Fruit fly (Drosophila melanogaster): ENCODE results near the gene CG5412.

The CG5412 gene

DNA sequence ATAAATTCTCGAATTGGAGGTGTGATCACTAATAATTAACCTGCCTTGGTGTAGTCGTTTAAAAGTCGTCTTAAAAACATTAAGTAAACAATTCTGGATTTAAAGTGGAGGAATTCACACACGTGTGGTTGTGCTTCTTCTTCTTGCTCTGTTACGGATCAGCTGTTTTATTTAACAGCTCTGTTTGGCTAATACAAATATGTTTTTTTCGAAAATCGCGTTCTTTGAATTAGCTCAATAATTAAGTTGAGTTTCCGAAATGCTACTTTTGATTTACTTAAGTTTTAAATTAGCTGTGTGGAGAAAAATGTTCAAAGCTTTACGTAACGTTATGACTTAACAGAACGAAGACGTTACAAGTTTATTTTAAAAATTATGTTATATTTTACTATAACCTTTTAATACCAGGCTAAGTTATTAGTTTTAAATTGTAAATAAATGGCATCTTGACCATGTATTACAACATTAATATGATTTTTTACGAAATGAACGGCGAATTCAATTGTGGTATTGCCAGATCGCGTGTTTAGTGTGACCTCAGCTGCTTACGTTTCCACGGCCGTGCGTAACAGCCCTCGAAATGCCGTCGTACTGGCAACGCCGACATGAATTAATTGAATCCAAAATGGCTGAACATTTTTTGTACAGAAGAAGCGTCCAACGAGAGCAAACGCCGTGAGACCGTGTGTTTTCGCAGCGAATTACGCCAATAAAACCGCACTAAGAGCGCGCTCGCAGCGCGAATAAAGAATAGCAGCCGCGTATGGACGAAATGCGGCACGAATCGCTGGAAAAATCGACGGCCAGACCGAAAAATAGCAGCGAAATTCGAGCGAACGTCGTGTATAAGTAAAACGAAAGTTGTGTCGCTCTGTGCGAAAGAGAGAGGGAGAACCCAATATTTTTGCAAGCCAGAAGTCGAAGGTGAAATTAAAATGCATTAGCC, 15.9 kb downstream of the CG5412 start, which contains the start of the genes Pus1 and bon (continued):
- TF ChIP-seq CG3163 (GFP tag; optimal IDR thresholded peaks at IDR 0.05) (no peak), Myb (GFP tag; optimal IDR thresholded peaks at IDR 0.05) (peak; percentile 65), cad (GFP tag; optimal IDR thresholded peaks at IDR 0.05) (no peak), pan (optimal IDR thresholded peaks at IDR 0.05) (no peak), pan (GFP tag; optimal IDR thresholded peaks at IDR 0.05 in 1 of 2, IDR thresholded peaks at IDR 0.05 in 1 of 2) (peak in 1 of 2 experiments; percentile 5), CG17186 (GFP tag; optimal IDR thresholded peaks at IDR 0.05) (peak; percentile 64), CG14860 (GFP tag; IDR thresholded peaks at IDR 0.05; ENCODE audit: partially characterized antibody) (0 out of 3 replicates have a peak, but pooled peaks have one; percentile 7), eyg (GFP tag; optimal IDR thresholded peaks at IDR 0.05) (no peak), CG12299 (tag; optimal IDR thresholded peaks at IDR 0.05) (no peak), CG18476 (GFP tag; optimal IDR thresholded peaks at IDR 0.05) (no peak), Ssrp (tag; optimal IDR thresholded peaks at IDR 0.05) (no peak), hkb (optimal IDR thresholded peaks at IDR 0.05) (no peak), hkb (GFP tag; IDR thresholded peaks at IDR 0.05) (no peak), ase (GFP tag; IDR thresholded peaks at IDR 0.05) (no peak), Ada2b (GFP tag; IDR thresholded peaks at IDR 0.05) (no peak), gce (GFP tag; IDR thresholded peaks at IDR 0.05) (no peak), Trl (optimal IDR thresholded peaks at IDR 0.05) (peak in 1 of 2 experiments; percentile 34), Trl (GFP tag; optimal IDR thresholded peaks at IDR 0.05) (no peak), CG1792 (GFP tag; optimal IDR thresholded peaks at IDR 0.05) (peak; percentile 34), slou (GFP tag; optimal IDR thresholded peaks at IDR 0.05) (no peak), Dip3 (GFP tag; optimal IDR thresholded peaks at IDR 0.05) (no peak), slp2 (GFP tag; optimal IDR thresholded peaks at IDR 0.05) (no peak), toy (GFP tag; IDR thresholded peaks at IDR 0.05) (no peak), CG18764 (GFP tag; optimal IDR thresholded peaks at IDR 0.05) (peak; percentile 97), Adf1 (GFP tag; IDR thresholded peaks at IDR 0.05) (no peak), Hand (GFP tag; optimal IDR thresholded peaks at IDR 0.05) (no peak), CG11695 (GFP tag; IDR thresholded peaks at IDR 0.05) (no peak), Hr51 (GFP tag; optimal IDR thresholded peaks at IDR 0.05) (no peak), D19A (tag; optimal IDR thresholded peaks at IDR 0.05) (no peak), CG8388 (GFP tag; optimal IDR thresholded peaks at IDR 0.05) (no peak), CG7839 (tag; optimal IDR thresholded peaks at IDR 0.05) (peak; percentile 1), CG3726 (GFP tag; IDR thresholded peaks at IDR 0.05) (no peak), pum (GFP tag; optimal IDR thresholded peaks at IDR 0.05) (peak; percentile 14), HmgZ (tag; optimal IDR thresholded peaks at IDR 0.05) (peak; percentile 29), B-H2 (GFP tag; optimal IDR thresholded peaks at IDR 0.05) (no peak), CG2712 (tag; optimal IDR thresholded peaks at IDR 0.05) (peak; percentile 33), Dad (GFP tag; optimal IDR thresholded peaks at IDR 0.05) (no peak), Aef1 (GFP tag; IDR thresholded peaks at IDR 0.05) (no peak), Meics (GFP tag; optimal IDR thresholded peaks at IDR 0.05) (no peak), ara (GFP tag; IDR thresholded peaks at IDR 0.05) (no peak), sna (GFP tag; IDR thresholded peaks at IDR 0.05; ENCODE audit: partially characterized antibody) (no peak), CG7271 (tag; optimal IDR thresholded peaks at IDR 0.05) (no peak), CG13775 (GFP tag; optimal IDR thresholded peaks at IDR 0.05) (no peak), h (optimal IDR thresholded peaks at IDR 0.05) (no peak), Hmx (GFP tag; optimal IDR thresholded peaks at IDR 0.05) (no peak), dmrt11E (tag; optimal IDR thresholded peaks at IDR 0.05) (no peak), CG8359 (GFP tag; optimal IDR thresholded peaks at IDR 0.05; ENCODE audit: borderline replicate concordance) (no peak), Atf6 (GFP tag; IDR thresholded peaks at IDR 0.05) (0 out of 2 replicates have a peak, but pooled peaks have one; percentile 10), CG16779 (GFP tag; IDR thresholded peaks at IDR 0.05) (no peak), CG11696 (GFP tag; IDR thresholded peaks at IDR 0.05) (no peak), CG15479 (GFP tag; optimal IDR thresholded peaks at IDR 0.05) (no peak)

All from whole organism, embryonic.